Fruit fly (Drosophila melanogaster) whole organism, adult: ENCODE results near the gene Xrp1.

Experiments used
- CG1620 ChIP-seq: fragments of 200-800 bp; sonication (Bioruptor generic); optimal IDR thresholded peaks from 2 replicates; lab custom pipeline; 2016; ENCODE audit warnings: missing biosample characterization, missing genetic modification characterization
- CG33017 ChIP-seq: fragments of 200-800 bp; sonication (Bioruptor generic); optimal IDR thresholded peaks from 2 replicates; lab custom pipeline; 2018; ENCODE audit warnings: missing biosample characterization, mild to moderate bottlenecking, missing genetic modification characterization, moderate library complexity
- CG7101 ChIP-seq: fragments of 200-800 bp; sonication (Bioruptor generic); optimal IDR thresholded peaks from 2 replicates; lab custom pipeline; 2018; ENCODE audit warnings: missing biosample characterization, mild to moderate bottlenecking, missing genetic modification characterization, moderate library complexity
- bab1 ChIP-seq: fragments of 200-800 bp; sonication (Bioruptor generic); optimal IDR thresholded peaks from 3 replicates; lab custom pipeline; 2019; ENCODE audit warnings: missing biosample characterization, mild to moderate bottlenecking, missing genetic modification characterization, moderate library complexity
- cic ChIP-seq: fragments of 200-800 bp; sonication (Bioruptor generic); optimal IDR thresholded peaks from 2 replicates; lab custom pipeline; 2017; ENCODE audit warnings: missing biosample characterization, mild to moderate bottlenecking, missing genetic modification characterization, moderate library complexity
- cnc ChIP-seq, 2 experiments: fragments of >200 bp; optimal IDR thresholded peaks; 2 replicates each; lab custom pipeline; 2017

DNA sequence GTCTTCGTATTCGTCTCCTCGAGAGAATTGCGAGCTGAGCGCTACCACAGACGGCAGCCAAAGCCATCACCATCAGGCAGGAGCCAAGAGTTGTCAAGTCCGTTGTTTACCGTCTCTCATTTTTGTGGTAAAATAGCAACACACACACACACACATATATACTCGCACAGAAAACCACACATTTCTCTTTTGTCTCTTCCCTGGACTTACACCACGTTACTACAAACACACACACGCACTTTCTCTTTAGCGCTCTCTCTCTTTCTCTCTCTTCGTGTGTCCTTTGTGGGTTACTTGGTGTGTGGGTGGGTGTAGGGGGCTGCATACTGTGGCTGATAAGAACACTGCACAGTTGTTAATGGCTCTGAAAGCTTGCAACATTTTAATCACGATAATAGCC is 17.0 kb downstream of the Xrp1 start:
- TF ChIP-seq CG7101 (tag; lab: Kevin White, UChicago) (no peak), bab1 (no peak), CG33017 (tag; lab: Kevin White, UChicago) (no peak), CG1620 (no peak), cic (GFP tag; lab: Kevin White, UChicago) (no peak), cnc (optimal IDR thresholded peaks at IDR 0.05; lab: Kevin White, UChicago) (no peak)
